Worm (Caenorhabditis elegans) whole organism, early embryonic: ENCODE results near the gene R05G9R.1.

ENCODE experiments used
- B0310.2 ChIP-seq: sonication (generic microtip); optimal IDR thresholded peaks from 2 replicates; lab custom pipeline; 2016; ENCODE audit warnings: mild to moderate bottlenecking, missing genetic modification characterization, missing compliant biosample characterization
- F13C5.2 ChIP-seq: sonication (generic microtip); optimal IDR thresholded peaks from 2 replicates; lab custom pipeline; 2017; ENCODE audit warnings: mild to moderate bottlenecking, missing genetic modification characterization, inconsistent platforms, missing compliant biosample characterization
- aly-1 ChIP-seq: sonication (generic microtip); optimal IDR thresholded peaks from 2 replicates; lab custom pipeline; 2016; ENCODE audit warnings: missing genetic modification characterization, missing compliant biosample characterization
- ama-1 ChIP-seq: fragments of 150-350 bp; optimal IDR thresholded peaks from 2 replicates; lab custom pipeline; 2014
- ceh-13 ChIP-seq: fragments of 200-800 bp; sonication (Bioruptor generic); optimal IDR thresholded peaks from 2 replicates; lab custom pipeline; 2018; ENCODE audit warnings: mild to moderate bottlenecking, missing genetic modification characterization, missing compliant biosample characterization
- ceh-36 ChIP-seq: sonication (generic microtip); optimal IDR thresholded peaks from 2 replicates; lab custom pipeline; 2016; ENCODE audit warnings: missing genetic modification characterization, inconsistent platforms, missing compliant biosample characterization
- ets-7 ChIP-seq: sonication (generic microtip); optimal IDR thresholded peaks from 2 replicates; lab custom pipeline; 2016; ENCODE audit warnings: missing genotype, missing genetic modification characterization, missing compliant biosample characterization
- flt-1 ChIP-seq: fragments of 200-800 bp; sonication (Bioruptor generic); IDR thresholded peaks from 2 replicates; pipeline ENCODE4 v1.3.6; 2022; ENCODE audit warnings: missing genetic modification characterization, missing compliant biosample characterization
- hmbx-1 ChIP-seq: sonication (generic microtip); optimal IDR thresholded peaks from 2 replicates; lab custom pipeline; 2016; ENCODE audit warnings: mild to moderate bottlenecking, missing genetic modification characterization, missing compliant biosample characterization
- hmg-4 ChIP-seq: fragments of 200-800 bp; sonication (Bioruptor generic); optimal IDR thresholded peaks from 2 replicates; lab custom pipeline; 2018; ENCODE audit warnings: mild to moderate bottlenecking, missing genetic modification characterization, missing compliant biosample characterization
- hnd-1 ChIP-seq: sonication (generic microtip); optimal IDR thresholded peaks from 2 replicates; lab custom pipeline; 2016; ENCODE audit warnings: missing genetic modification characterization, missing compliant biosample characterization
- pes-1 ChIP-seq: fragments of 200-800 bp; sonication (Bioruptor generic); IDR thresholded peaks from 2 replicates; pipeline ENCODE4 v1.3.6; 2022; ENCODE audit warnings: missing genetic modification reagents, missing genetic modification characterization, missing compliant biosample characterization
- scrt-1 ChIP-seq: fragments of 200-800 bp; sonication (Bioruptor generic); IDR thresholded peaks from 2 replicates; pipeline ENCODE4 v1.3.6; 2022; ENCODE audit warnings: missing genetic modification characterization, missing compliant biosample characterization
- sea-1 ChIP-seq: fragments of 200-800 bp; sonication (Bioruptor generic); conservative IDR thresholded peaks from 2 replicates; pipeline ENCODE4 v1.3.6; 2022; ENCODE audit warnings: missing genetic modification characterization, missing compliant biosample characterization
- tbx-11 ChIP-seq: fragments of 200-800 bp; sonication (Bioruptor generic); IDR thresholded peaks from 2 replicates; pipeline ENCODE4 v1.3.6; 2022; ENCODE audit warnings: missing genetic modification characterization, missing compliant biosample characterization
- tbx-37 ChIP-seq: fragments of 200-800 bp; sonication (Bioruptor generic); conservative IDR thresholded peaks from 2 replicates; pipeline ENCODE4 v1.3.6; 2022; ENCODE audit warnings: missing genetic modification reagents, missing genetic modification characterization, missing compliant biosample characterization
- tra-4 ChIP-seq: sonication (generic microtip); optimal IDR thresholded peaks from 2 replicates; lab custom pipeline; 2017; ENCODE audit warnings: missing genetic modification characterization, missing compliant biosample characterization

The R05G9R.1 gene

ce11 chrII:6491187-6491586 lies 22.6 kb downstream of the R05G9R.1 start:
- no peak for TF ChIP-seq tbx-37 (GFP tag; lab: Robert Waterston, UW)
- TF ChIP-seq hmg-4, result no peak
- TF ChIP-seq ets-7 (tag; lab: Kevin White, UChicago), result no peak
- no peak for TF ChIP-seq B0310.2 (tag; lab: Kevin White, UChicago)
- no peak for TF ChIP-seq aly-1
- no peak for TF ChIP-seq sea-1 (GFP tag; lab: Robert Waterston, UW)
- no peak for TF ChIP-seq hmbx-1
- TF ChIP-seq scrt-1 (GFP tag; lab: Robert Waterston, UW), result no peak
- TF ChIP-seq hnd-1 (tag; lab: Kevin White, UChicago), result no peak
- no peak for TF ChIP-seq ama-1 (lab: Kevin White, UChicago)
- no peak for TF ChIP-seq ceh-13
- TF ChIP-seq ceh-36 (tag; lab: Kevin White, UChicago), result no peak
- no peak for TF ChIP-seq tra-4 (tag; lab: Kevin White, UChicago)
- TF ChIP-seq tbx-11 (GFP tag; lab: Robert Waterston, UW), result no peak
- TF ChIP-seq pes-1, result no peak
- no peak for TF ChIP-seq flt-1 (GFP tag; lab: Robert Waterston, UW)

ce11 chrII:6489711-6490184 lies 24.1 kb downstream of the R05G9R.1 start, which contains the start of the genes snr-3 and rsp-5:
Gene snr-3, minus strand, starts transcription at chrII:6489761.
Gene rsp-5, plus strand, starts transcription at chrII:6490165.
- no peak for TF ChIP-seq hnd-1 (tag; lab: Kevin White, UChicago)

ce11 chrII:6486344-6486743 lies 27.5 kb downstream of the R05G9R.1 start:
- no peak for TF ChIP-seq hnd-1 (tag; lab: Kevin White, UChicago)
- TF ChIP-seq ceh-13, result no peak
- no peak for TF ChIP-seq ceh-36 (tag; lab: Kevin White, UChicago)
- TF ChIP-seq F13C5.2, result no peak
- TF ChIP-seq B0310.2 (tag; lab: Kevin White, UChicago), result no peak

ce11 chrII:6484876-6485526 lies 28.8 kb downstream of the R05G9R.1 start, which contains the start of the genes lido-16 and plpp-1.2:
Gene lido-16, minus strand, starts transcription at chrII:6484976.
Gene plpp-1.2, plus strand, starts transcription at chrII:6485476.
- no peak for TF ChIP-seq tbx-11 (GFP tag; lab: Robert Waterston, UW)
- TF ChIP-seq ceh-13, result no peak
- no peak for TF ChIP-seq tra-4 (tag; lab: Kevin White, UChicago)
- no peak for TF ChIP-seq scrt-1 (GFP tag; lab: Robert Waterston, UW)
- TF ChIP-seq pes-1, result no peak
- TF ChIP-seq aly-1, result no peak
- TF ChIP-seq hmg-4, result no peak
- no peak for TF ChIP-seq B0310.2 (tag; lab: Kevin White, UChicago)
- no peak for TF ChIP-seq hnd-1 (tag; lab: Kevin White, UChicago)
- no peak for TF ChIP-seq tbx-37 (GFP tag; lab: Robert Waterston, UW)
- no peak for TF ChIP-seq hmbx-1
- no peak for TF ChIP-seq ets-7 (tag; lab: Kevin White, UChicago)
- no peak for TF ChIP-seq ama-1 (lab: Kevin White, UChicago)
- no peak for TF ChIP-seq F13C5.2
- no peak for TF ChIP-seq ceh-36 (tag; lab: Kevin White, UChicago)
- TF ChIP-seq flt-1 (GFP tag; lab: Robert Waterston, UW), result no peak
- no peak for TF ChIP-seq sea-1 (GFP tag; lab: Robert Waterston, UW)

- TF ChIP-seq tbx-11 (GFP tag; lab: Robert Waterston, UW) (no peak), ceh-13 (no peak), ama-1 (lab: Kevin White, UChicago) (no peak), hmbx-1 (no peak), aly-1 (no peak), B0310.2 (tag; lab: Kevin White, UChicago) (no peak), sea-1 (GFP tag; lab: Robert Waterston, UW) (no peak), ets-7 (tag; lab: Kevin White, UChicago) (no peak), flt-1 (GFP tag; lab: Robert Waterston, UW) (no peak), tbx-37 (GFP tag; lab: Robert Waterston, UW) (no peak), scrt-1 (GFP tag; lab: Robert Waterston, UW) (no peak), hmg-4 (no peak), pes-1 (no peak), ceh-36 (tag; lab: Kevin White, UChicago) (no peak), hnd-1 (tag; lab: Kevin White, UChicago) (no peak), F13C5.2 (no peak), tra-4 (tag; lab: Kevin White, UChicago) (no peak)
Measured at ce11 chrII:6482762-6483161, 31.0 kb downstream of the R05G9R.1 start.

- TF ChIP-seq ceh-36 (tag; lab: Kevin White, UChicago) (no peak), ceh-13 (no peak), ama-1 (lab: Kevin White, UChicago) (no peak), ets-7 (tag; lab: Kevin White, UChicago) (no peak), B0310.2 (tag; lab: Kevin White, UChicago) (no peak), aly-1 (no peak), hmg-4 (no peak), sea-1 (GFP tag; lab: Robert Waterston, UW) (no peak), tra-4 (tag; lab: Kevin White, UChicago) (no peak), pes-1 (no peak)
Measured at ce11 chrII:6482102-6482501, 31.7 kb downstream of the R05G9R.1 start, which contains the start of gene del-10. Gene del-10, minus strand, starts transcription at chrII:6482125.

- TF ChIP-seq pes-1 (no peak), tra-4 (tag; lab: Kevin White, UChicago) (no peak), sea-1 (GFP tag; lab: Robert Waterston, UW) (no peak), scrt-1 (GFP tag; lab: Robert Waterston, UW) (no peak), hmg-4 (no peak), flt-1 (GFP tag; lab: Robert Waterston, UW) (no peak), tbx-37 (GFP tag; lab: Robert Waterston, UW) (no peak), ama-1 (lab: Kevin White, UChicago) (no peak), F13C5.2 (no peak), tbx-11 (GFP tag; lab: Robert Waterston, UW) (no peak), hnd-1 (tag; lab: Kevin White, UChicago) (no peak)
Measured at ce11 chrII:6476655-6477054, 37.2 kb downstream of the R05G9R.1 start, which contains the start of gene T28D9.4. Gene T28D9.4, plus strand, starts transcription at chrII:6476955.
